Worm (Caenorhabditis elegans) whole organism, late embryonic: ENCODE data around the gene gstk-2.

Experiments
- C38D4.7 ChIP-seq: fragments of 200-800 bp; sonication (Bioruptor generic); optimal IDR thresholded peaks from 2 replicates; lab custom pipeline; 2018; ENCODE audit warnings: mild to moderate bottlenecking, missing genetic modification characterization, moderate library complexity, missing compliant biosample characterization
- F13H6.1 ChIP-seq: sonication (generic microtip); optimal IDR thresholded peaks from 2 replicates; lab custom pipeline; 2016; ENCODE audit warnings: missing genetic modification characterization, missing compliant biosample characterization
- K02D7.2 ChIP-seq: sonication (generic microtip); optimal IDR thresholded peaks from 2 replicates; lab custom pipeline; 2017; ENCODE audit warnings: mild to moderate bottlenecking, missing genetic modification characterization, missing compliant biosample characterization
- K09A11.1 ChIP-seq: sonication (generic microtip); optimal IDR thresholded peaks from 2 replicates; lab custom pipeline; 2017; ENCODE audit warnings: antibody characterized with exemption, mild to moderate bottlenecking, missing genetic modification characterization, missing compliant biosample characterization; ENCODE audit not compliant: insufficient read depth
- T23F11.4 ChIP-seq: fragments of 200-800 bp; sonication (Bioruptor generic); optimal IDR thresholded peaks from 2 replicates; lab custom pipeline; 2018; ENCODE audit warnings: mild to moderate bottlenecking, missing genetic modification characterization, missing compliant biosample characterization
- Y22D7AL.16 ChIP-seq: sonication (generic microtip); optimal IDR thresholded peaks from 2 replicates; lab custom pipeline; 2016; ENCODE audit warnings: missing genetic modification characterization, missing compliant biosample characterization
- ahr-1 ChIP-seq: sonication (generic microtip); optimal IDR thresholded peaks from 2 replicates; lab custom pipeline; 2016; ENCODE audit warnings: missing genetic modification characterization, missing compliant biosample characterization
- ceh-14 ChIP-seq: sonication (generic microtip); optimal IDR thresholded peaks from 2 replicates; lab custom pipeline; 2016; ENCODE audit warnings: missing genotype, missing genetic modification characterization, missing compliant biosample characterization
- ceh-18 ChIP-seq: sonication (generic microtip); optimal IDR thresholded peaks from 2 replicates; lab custom pipeline; 2016; ENCODE audit warnings: missing genetic modification characterization, missing compliant biosample characterization
- ceh-2 ChIP-seq: sonication (generic microtip); optimal IDR thresholded peaks from 2 replicates; lab custom pipeline; 2016; ENCODE audit warnings: missing genotype, missing genetic modification characterization, missing compliant biosample characterization
- ceh-24 ChIP-seq: sonication (generic microtip); optimal IDR thresholded peaks from 2 replicates; lab custom pipeline; 2016; ENCODE audit warnings: mild to moderate bottlenecking, missing genetic modification characterization, missing compliant biosample characterization
- ceh-30 ChIP-seq: fragments of 150-350 bp; optimal IDR thresholded peaks from 2 replicates; lab custom pipeline; 2014; ENCODE audit warnings: missing biosample characterization, missing genetic modification characterization
- ceh-34 ChIP-seq: sonication (generic microtip); optimal IDR thresholded peaks from 2 replicates; lab custom pipeline; 2016; ENCODE audit warnings: mild to moderate bottlenecking, missing genetic modification characterization, missing compliant biosample characterization
- ceh-48 ChIP-seq: sonication (generic microtip); optimal IDR thresholded peaks from 2 replicates; lab custom pipeline; 2016; ENCODE audit warnings: missing genetic modification characterization, inconsistent platforms, missing compliant biosample characterization
- ceh-6 ChIP-seq: fragments of 200-800 bp; sonication (Bioruptor generic); optimal IDR thresholded peaks from 2 replicates; lab custom pipeline; 2018; ENCODE audit warnings: mild to moderate bottlenecking, missing genetic modification characterization, missing compliant biosample characterization
- ceh-9 ChIP-seq: sonication (generic microtip); optimal IDR thresholded peaks from 2 replicates; lab custom pipeline; 2016; ENCODE audit warnings: mild to moderate bottlenecking, missing genetic modification characterization, inconsistent platforms, missing compliant biosample characterization
- dmd-4 ChIP-seq: sonication (generic microtip); optimal IDR thresholded peaks from 2 replicates; lab custom pipeline; 2016; ENCODE audit warnings: borderline replicate concordance, missing genetic modification characterization, missing compliant biosample characterization
- elt-2 ChIP-seq: sonication (generic microtip); optimal IDR thresholded peaks from 2 replicates; lab custom pipeline; 2016; ENCODE audit warnings: missing genetic modification reagents, missing genetic modification characterization, missing compliant biosample characterization
- elt-4 ChIP-seq: sonication (generic microtip); optimal IDR thresholded peaks from 2 replicates; lab custom pipeline; 2016; ENCODE audit warnings: missing genetic modification characterization, missing compliant biosample characterization
- eyg-1 ChIP-seq: sonication (generic microtip); optimal IDR thresholded peaks from 2 replicates; lab custom pipeline; 2016; ENCODE audit warnings: missing genotype, missing genetic modification characterization, missing compliant biosample characterization
- fax-1 ChIP-seq: sonication (generic microtip); optimal IDR thresholded peaks from 2 replicates; lab custom pipeline; 2016; ENCODE audit warnings: missing genotype, missing genetic modification characterization, missing compliant biosample characterization
- fkh-10 ChIP-seq: fragments of 150-350 bp; optimal IDR thresholded peaks from 2 replicates; lab custom pipeline; 2014; ENCODE audit warnings: missing biosample characterization, missing genetic modification reagents, missing genetic modification characterization
- gmeb-2 ChIP-seq: sonication (generic microtip); optimal IDR thresholded peaks from 2 replicates; lab custom pipeline; 2016; ENCODE audit warnings: missing genetic modification characterization, inconsistent platforms, missing compliant biosample characterization
- hlh-13 ChIP-seq: fragments of 200-800 bp; sonication (Bioruptor generic); optimal IDR thresholded peaks from 2 replicates; lab custom pipeline; 2018; ENCODE audit warnings: mild to moderate bottlenecking, missing genetic modification characterization, missing compliant biosample characterization
- hlh-6 ChIP-seq: sonication (generic microtip); optimal IDR thresholded peaks from 2 replicates; lab custom pipeline; 2016; ENCODE audit warnings: missing genotype, missing genetic modification characterization, missing compliant biosample characterization
- lin-11 ChIP-seq: fragments of 200-800 bp; sonication (Bioruptor generic); optimal IDR thresholded peaks from 2 replicates; lab custom pipeline; 2018; ENCODE audit warnings: mild to moderate bottlenecking, missing genetic modification characterization, missing compliant biosample characterization
- madf-2 ChIP-seq: sonication (generic microtip); optimal IDR thresholded peaks from 2 replicates; lab custom pipeline; 2017; ENCODE audit warnings: missing genetic modification characterization, missing compliant biosample characterization
- mec-3 ChIP-seq: sonication (generic microtip); optimal IDR thresholded peaks from 2 replicates; lab custom pipeline; 2016; ENCODE audit warnings: borderline replicate concordance, missing genetic modification characterization, missing compliant biosample characterization
- nhr-11 ChIP-seq: fragments of 150-350 bp; optimal IDR thresholded peaks from 2 replicates; lab custom pipeline; 2014; ENCODE audit warnings: missing biosample characterization, missing genetic modification characterization
- nhr-232 ChIP-seq: sonication (generic microtip); optimal IDR thresholded peaks from 2 replicates; lab custom pipeline; 2016; ENCODE audit warnings: missing genetic modification characterization, missing compliant biosample characterization
- odd-2 ChIP-seq: sonication (generic microtip); optimal IDR thresholded peaks from 2 replicates; lab custom pipeline; 2017; ENCODE audit warnings: antibody characterized with exemption, mild to moderate bottlenecking, missing genetic modification characterization, missing compliant biosample characterization
- pag-3 ChIP-seq: sonication (generic microtip); optimal IDR thresholded peaks from 2 replicates; lab custom pipeline; 2016; ENCODE audit warnings: missing compliant biosample characterization, missing genetic modification characterization, borderline replicate concordance
- pat-9 ChIP-seq: fragments of 200-800 bp; sonication (Bioruptor generic); optimal IDR thresholded peaks from 2 replicates; lab custom pipeline; 2018; ENCODE audit warnings: mild to moderate bottlenecking, missing genetic modification characterization, moderate library complexity, missing compliant biosample characterization
- pha-4 ChIP-seq: fragments of 150-350 bp; optimal IDR thresholded peaks from 2 replicates; lab custom pipeline; 2018; ENCODE audit warnings: missing biosample characterization, missing genetic modification reagents, missing genetic modification characterization
- pros-1 ChIP-seq: fragments of 150-350 bp; optimal IDR thresholded peaks from 2 replicates; lab custom pipeline; 2014; ENCODE audit warnings: missing biosample characterization, missing genetic modification reagents, missing genetic modification characterization
- sdc-2 ChIP-seq: sonication (generic microtip); optimal IDR thresholded peaks from 2 replicates; lab custom pipeline; 2016; ENCODE audit warnings: missing genotype, missing genetic modification characterization, missing compliant biosample characterization
- sox-2 ChIP-seq: fragments of 200-800 bp; sonication (Bioruptor generic); IDR thresholded peaks from 2 replicates; pipeline ENCODE4 v1.3.6; 2022; ENCODE audit warnings: missing genetic modification reagents, missing genetic modification characterization, missing compliant biosample characterization
- syd-9 ChIP-seq: sonication (generic microtip); optimal IDR thresholded peaks from 2 replicates; lab custom pipeline; 2016; ENCODE audit warnings: mild to moderate bottlenecking, missing genetic modification characterization, moderate library complexity, missing compliant biosample characterization
- tbx-7 ChIP-seq: sonication (generic microtip); optimal IDR thresholded peaks from 2 replicates; lab custom pipeline; 2016; ENCODE audit warnings: missing genotype, missing genetic modification characterization, missing compliant biosample characterization
- ttx-3 ChIP-seq: sonication (generic microtip); optimal IDR thresholded peaks from 2 replicates; lab custom pipeline; 2016; ENCODE audit warnings: missing genetic modification reagents, missing genetic modification characterization, missing compliant biosample characterization
- unc-42 ChIP-seq: sonication (generic microtip); optimal IDR thresholded peaks from 2 replicates; lab custom pipeline; 2016; ENCODE audit warnings: missing genotype, missing genetic modification characterization, missing compliant biosample characterization
- unc-55 ChIP-seq: sonication (generic microtip); optimal IDR thresholded peaks from 2 replicates; lab custom pipeline; 2017; ENCODE audit warnings: missing biosample characterization, missing genetic modification reagents, missing genetic modification characterization
- unc-86 ChIP-seq: sonication (generic microtip); optimal IDR thresholded peaks from 2 replicates; lab custom pipeline; 2016; ENCODE audit warnings: missing genetic modification characterization, missing compliant biosample characterization
- zip-5 ChIP-seq: sonication (generic microtip); optimal IDR thresholded peaks from 2 replicates; lab custom pipeline; 2016; ENCODE audit warnings: missing genetic modification characterization, missing compliant biosample characterization

Gene gstk-2

ce11 chrIV:7211313-7211712 is 30.8 kb downstream of the gstk-2 start:
- no peak for TF ChIP-seq pros-1
- no peak for TF ChIP-seq K02D7.2 (tag; lab: Kevin White, UChicago)
- no peak for TF ChIP-seq ttx-3 (tag; lab: Kevin White, UChicago)
- TF ChIP-seq ceh-34, result no peak
- no peak for TF ChIP-seq ceh-2 (tag; lab: Kevin White, UChicago)
- no peak for TF ChIP-seq ahr-1 (tag; lab: Kevin White, UChicago)
- no peak for TF ChIP-seq dmd-4 (tag; lab: Kevin White, UChicago)
- TF ChIP-seq C38D4.7 (GFP tag; lab: Kevin White, UChicago), result no peak

- no peak for TF ChIP-seq fkh-10 (GFP tag; lab: Kevin White, UChicago)
- no peak for TF ChIP-seq ceh-9
- TF ChIP-seq ceh-30, result no peak
- no peak for TF ChIP-seq ceh-24 (tag; lab: Kevin White, UChicago)
- TF ChIP-seq unc-55 (GFP tag; lab: Kevin White, UChicago), result no peak
- no peak for TF ChIP-seq ceh-18
- TF ChIP-seq K09A11.1 (tag; lab: Kevin White, UChicago), result no peak
- TF ChIP-seq fax-1, result no peak
- TF ChIP-seq ceh-14, result no peak
Measured at ce11 chrIV:7208961-7209360, 33.1 kb downstream of the gstk-2 start.

ce11 chrIV:7205969-7206368 is 36.1 kb downstream of the gstk-2 start, which contains the start of gene kcc-1:
Gene kcc-1, plus strand, starts transcription at chrIV:7206269.
- TF ChIP-seq zip-5 (tag; lab: Kevin White, UChicago), result no peak
- no peak for TF ChIP-seq C38D4.7 (GFP tag; lab: Kevin White, UChicago)
- TF ChIP-seq ahr-1 (tag; lab: Kevin White, UChicago), result no peak
- no peak for TF ChIP-seq T23F11.4
- TF ChIP-seq pat-9 (tag; lab: Kevin White, UChicago), result no peak
- no peak for TF ChIP-seq unc-86 (tag; lab: Kevin White, UChicago)
- no peak for TF ChIP-seq syd-9 (tag; lab: Kevin White, UChicago)
- TF ChIP-seq pha-4 (tag; lab: Kevin White, UChicago), result no peak
- TF ChIP-seq eyg-1 (tag; lab: Kevin White, UChicago), result no peak
- no peak for TF ChIP-seq ceh-14
- TF ChIP-seq odd-2 (tag; lab: Kevin White, UChicago), result no peak
- TF ChIP-seq fkh-10 (GFP tag; lab: Kevin White, UChicago), result no peak
- TF ChIP-seq ceh-48, result no peak
- TF ChIP-seq pros-1, result no peak
- no peak for TF ChIP-seq pag-3 (tag; lab: Kevin White, UChicago)
- TF ChIP-seq ceh-2 (tag; lab: Kevin White, UChicago), result no peak
- no peak for TF ChIP-seq lin-11 (tag; lab: Kevin White, UChicago)
- no peak for TF ChIP-seq hlh-6 (tag; lab: Kevin White, UChicago)
- no peak for TF ChIP-seq madf-2 (tag; lab: Kevin White, UChicago)
- no peak for TF ChIP-seq ceh-6 (GFP tag; lab: Kevin White, UChicago)

- no peak for TF ChIP-seq hlh-13 (GFP tag; lab: Kevin White, UChicago)
- no peak for TF ChIP-seq fax-1
- no peak for TF ChIP-seq tbx-7 (tag; lab: Kevin White, UChicago)
- no peak for TF ChIP-seq unc-86 (tag; lab: Kevin White, UChicago)
- no peak for TF ChIP-seq F13H6.1 (tag; lab: Kevin White, UChicago)
- no peak for TF ChIP-seq ceh-2 (tag; lab: Kevin White, UChicago)
- TF ChIP-seq, all 69 proteins: peak for 0
Measured at ce11 chrIV:7203696-7204095, 38.4 kb downstream of the gstk-2 start, which contains the start of gene R13A1.3. Gene R13A1.3, plus strand, starts transcription at chrIV:7203996.

- TF ChIP-seq T23F11.4 (no peak), nhr-11 (tag; lab: Kevin White, UChicago) (no peak), elt-2 (tag; lab: Kevin White, UChicago) (no peak), nhr-232 (no peak), sdc-2 (tag; lab: Kevin White, UChicago) (no peak), unc-42 (no peak), dmd-4 (tag; lab: Kevin White, UChicago) (no peak), syd-9 (tag; lab: Kevin White, UChicago) (no peak), elt-4 (tag; lab: Kevin White, UChicago) (no peak), pag-3 (tag; lab: Kevin White, UChicago) (no peak), C38D4.7 (GFP tag; lab: Kevin White, UChicago) (no peak), Y22D7AL.16 (no peak), gmeb-2 (no peak), mec-3 (tag; lab: Kevin White, UChicago) (no peak), ceh-18 (no peak), sox-2 (GFP tag; lab: Robert Waterston, UW) (no peak)
- TF ChIP-seq, all 69 proteins: peak for 0
Measured at ce11 chrIV:7196853-7197252, 45.2 kb downstream of the gstk-2 start, which contains the start of gene unc-8. Gene unc-8, plus strand, starts transcription at chrIV:7197153.
